Worm (Caenorhabditis elegans): ENCODE measurements around the gene wdr-60.
A peak's percentile ranks its signal among the peaks of the same experiment; 100 is the strongest.
"Not testable (repeated sequence)": the region's sequence is repeated elsewhere in the genome, so short reads cannot be mapped to it uniquely, and the experiment has no call there.

The wdr-60 gene

DNA sequence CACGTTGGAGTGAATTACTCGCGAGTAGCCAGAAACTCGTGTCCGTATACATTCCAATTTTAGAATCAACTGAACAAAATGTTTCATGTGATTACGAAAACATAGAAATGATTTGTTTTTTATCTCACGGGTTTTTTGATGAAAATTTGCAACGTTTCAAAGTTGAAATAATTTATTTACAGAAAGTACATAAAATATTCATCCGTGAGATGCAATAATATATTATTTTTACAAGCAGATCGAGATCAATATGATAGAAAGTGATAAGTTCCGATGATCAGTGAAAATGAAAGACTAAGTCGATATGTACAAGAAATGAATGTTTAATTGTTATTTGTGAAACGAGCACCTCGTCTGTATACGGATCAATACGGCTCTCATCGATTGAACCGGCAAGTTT lies 6.6 kb upstream of the wdr-60 start, which contains the start of gene C27F2.6:
TSS of gene C27F2.6 (minus strand) at position 101 of the 400 bp plus-strand sequence.
- not testable (repeated sequence) for TF ChIP-seq nhr-76, C04F5.9, swsn-7 (tag; optimal IDR thresholded peaks at IDR 0.05)

ce11 chrIII:4983961-4984360 lies 3.0 kb upstream of the wdr-60 start:
- no peak for TF ChIP-seq grh-1 (GFP tag; IDR thresholded peaks at IDR 0.05)
- TF ChIP-seq F16B12.6 (tag; optimal IDR thresholded peaks at IDR 0.05) = no peak
- TF ChIP-seq sup-37 (GFP tag; optimal IDR thresholded peaks at IDR 0.05) = no peak
- TF ChIP-seq lsy-2 (tag; optimal IDR thresholded peaks at IDR 0.05) = no peak
- no peak for TF ChIP-seq lin-13 (GFP tag; optimal IDR thresholded peaks at IDR 0.05)
- no peak for TF ChIP-seq sox-4 (tag; optimal IDR thresholded peaks at IDR 0.05)
- TF ChIP-seq lir-3 (tag; optimal IDR thresholded peaks at IDR 0.05; ENCODE audit: poor library complexity) = no peak
- no peak for TF ChIP-seq rnt-1 (tag; optimal IDR thresholded peaks at IDR 0.05)
- TF ChIP-seq ceh-90 (tag; optimal IDR thresholded peaks at IDR 0.05) = no peak
- TF ChIP-seq snpc-4 (tag; optimal IDR thresholded peaks at IDR 0.05) = no peak

ce11 chrIII:4984444-4985086 lies 2.4 kb upstream of the wdr-60 start, which contains the start of gene C27F2.7:
Gene C27F2.7, minus strand, starts transcription at chrIII:4984494.
- TF ChIP-seq lsy-2 (tag; optimal IDR thresholded peaks at IDR 0.05) = no peak
- no peak for TF ChIP-seq blmp-1 (tag; optimal IDR thresholded peaks at IDR 0.05)
- TF ChIP-seq F16B12.6 (tag; optimal IDR thresholded peaks at IDR 0.05) = no peak
- no peak for TF ChIP-seq fkh-10 (GFP tag; optimal IDR thresholded peaks at IDR 0.05)
- no peak for TF ChIP-seq lin-39 (tag; optimal IDR thresholded peaks at IDR 0.05)
- TF ChIP-seq hlh-17 (GFP tag; optimal IDR thresholded peaks at IDR 0.05; ENCODE audit: borderline replicate concordance) = no peak
- no peak for TF ChIP-seq swsn-7 (tag; optimal IDR thresholded peaks at IDR 0.05)
- TF ChIP-seq nhr-28 (tag; optimal IDR thresholded peaks at IDR 0.05) = no peak
- TF ChIP-seq aly-2 (tag; optimal IDR thresholded peaks at IDR 0.05) = no peak
- no peak for TF ChIP-seq nhr-90 (tag; optimal IDR thresholded peaks at IDR 0.05; ENCODE audit: poor library complexity)
- TF ChIP-seq pqm-1 (tag; optimal IDR thresholded peaks at IDR 0.05) = no peak
- TF ChIP-seq rnt-1 (tag; optimal IDR thresholded peaks at IDR 0.05) = no peak
- TF ChIP-seq zip-4 (GFP tag; optimal IDR thresholded peaks at IDR 0.05) = no peak

ce11 chrIII:4987666-4988065 lies 657 bp downstream of the wdr-60 start:
- no peak for TF ChIP-seq efl-1 (optimal IDR thresholded peaks at IDR 0.05)
- peak in 1 of 2 experiments; percentile 43 for TF ChIP-seq efl-1 (GFP tag; optimal IDR thresholded peaks at IDR 0.05 in 1 of 2)
- TF ChIP-seq ces-1 (GFP tag; optimal IDR thresholded peaks at IDR 0.05) = no peak
- TF ChIP-seq tbx-2 (tag; optimal IDR thresholded peaks at IDR 0.05) = no peak
- TF ChIP-seq aly-2 (tag; optimal IDR thresholded peaks at IDR 0.05) = no peak
- TF ChIP-seq ztf-11 (tag; optimal IDR thresholded peaks at IDR 0.05) = no peak
- no peak for TF ChIP-seq hpl-2 (GFP tag; optimal IDR thresholded peaks at IDR 0.05)
- TF ChIP-seq skn-1 (tag; optimal IDR thresholded peaks at IDR 0.05) = no peak
- no peak for TF ChIP-seq zag-1 (tag; optimal IDR thresholded peaks at IDR 0.05)

DNA sequence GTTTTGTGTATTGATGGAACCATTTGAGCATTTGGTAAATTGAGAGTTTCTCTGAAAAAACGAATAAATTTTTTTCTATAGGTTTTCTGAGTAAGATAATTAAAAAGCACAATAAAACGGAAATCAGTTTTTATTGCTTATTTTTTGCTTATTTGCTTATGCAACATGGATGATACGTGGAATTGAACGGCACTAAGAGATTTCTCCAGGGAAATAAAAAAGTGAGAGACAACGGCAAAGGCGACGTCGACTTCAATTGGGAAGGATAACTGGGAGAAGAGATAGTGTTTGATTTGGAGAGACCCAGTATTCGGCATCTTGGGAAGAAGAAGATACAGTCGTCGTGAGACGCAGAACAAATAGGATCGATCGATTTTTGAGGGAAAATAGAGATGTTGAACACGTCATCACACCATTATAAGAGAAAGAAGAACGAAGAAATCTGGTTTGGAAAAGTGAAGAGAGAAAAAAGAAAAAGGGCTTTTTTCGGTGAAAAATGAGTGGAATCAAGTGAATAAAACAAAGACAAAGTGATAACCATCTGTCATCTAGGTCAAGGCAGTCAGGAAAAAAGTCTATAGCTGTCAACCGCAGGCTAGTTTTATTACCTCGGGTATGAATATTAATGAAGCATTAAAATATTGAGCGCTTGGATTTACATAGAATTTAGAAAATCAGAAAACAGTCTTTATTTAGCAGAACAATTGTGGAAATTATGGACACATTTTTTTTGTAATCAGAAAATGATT lies 11.3 kb downstream of the wdr-60 start, which contains the start of gene tmem-131:
TSS of gene tmem-131 (minus strand) at position 51 of the 749 bp plus-strand sequence.
- TF ChIP-seq lin-14 (GFP tag; optimal IDR thresholded peaks at IDR 0.05) (peak; percentile 67), C16A3.4 (tag; optimal IDR thresholded peaks at IDR 0.05) (peak; percentile 35), ceh-88 (GFP tag; IDR thresholded peaks at IDR 0.05) (no peak), lin-39 (tag; optimal IDR thresholded peaks at IDR 0.05) (no peak), mdl-1 (tag; optimal IDR thresholded peaks at IDR 0.05) (no peak), tbx-2 (tag; optimal IDR thresholded peaks at IDR 0.05) (peak; percentile 4), nhr-84 (tag; optimal IDR thresholded peaks at IDR 0.05) (no peak), xbp-1 (tag; optimal IDR thresholded peaks at IDR 0.05) (peak; percentile 77), fos-1 (tag; optimal IDR thresholded peaks at IDR 0.05) (no peak), nhr-71 (tag; optimal IDR thresholded peaks at IDR 0.05) (peak; percentile 50), blmp-1 (tag; optimal IDR thresholded peaks at IDR 0.05) (peak; percentile 94), zag-1 (tag; optimal IDR thresholded peaks at IDR 0.05) (no peak), ama-1 (optimal IDR thresholded peaks at IDR 0.05) (no peak), lir-3 (tag; optimal IDR thresholded peaks at IDR 0.05; ENCODE audit: poor library complexity) (no peak), ets-5 (GFP tag; IDR thresholded peaks at IDR 0.05) (no peak), nhr-237 (tag; optimal IDR thresholded peaks at IDR 0.05) (no peak), nhr-19 (GFP tag; conservative IDR thresholded peaks at IDR 0.05) (0 out of 2 replicates have a peak, but pooled peaks have one; percentile 5), ces-1 (GFP tag; optimal IDR thresholded peaks at IDR 0.05) (no peak), snu-23 (GFP tag; optimal IDR thresholded peaks at IDR 0.05) (peak; percentile 55), skn-1 (tag; optimal IDR thresholded peaks at IDR 0.05) (no peak), isw-1 (GFP tag; IDR thresholded peaks at IDR 0.05) (no peak)
